Fruit fly (Drosophila melanogaster) whole organism, adult: ENCODE data around the gene Gmd.

ENCODE experiments used
- CG11617 ChIP-seq: fragments of 200-800 bp; sonication (Bioruptor generic); optimal IDR thresholded peaks from 2 replicates; lab custom pipeline; 2017; ENCODE audit warnings: mild to moderate bottlenecking, missing biosample characterization, missing genetic modification reagents, missing genetic modification characterization
- CG12768 ChIP-seq: fragments of 200-800 bp; sonication (Bioruptor generic); optimal IDR thresholded peaks from 2 replicates; lab custom pipeline; 2017; ENCODE audit warnings: missing biosample characterization, missing genetic modification characterization, mild to moderate bottlenecking, moderate library complexity, missing genetic modification reagents
- CG14711 ChIP-seq: fragments of 200-800 bp; sonication (Bioruptor generic); optimal IDR thresholded peaks from 2 replicates; lab custom pipeline; 2018; ENCODE audit warnings: missing biosample characterization, mild to moderate bottlenecking, missing genetic modification characterization, moderate library complexity
- CG1620 ChIP-seq: fragments of 200-800 bp; sonication (Bioruptor generic); optimal IDR thresholded peaks from 2 replicates; lab custom pipeline; 2016; ENCODE audit warnings: missing biosample characterization, missing genetic modification characterization
- CG33017 ChIP-seq: fragments of 200-800 bp; sonication (Bioruptor generic); optimal IDR thresholded peaks from 2 replicates; lab custom pipeline; 2018; ENCODE audit warnings: missing biosample characterization, mild to moderate bottlenecking, missing genetic modification characterization, moderate library complexity
- CG5204 ChIP-seq: fragments of 200-800 bp; sonication (Bioruptor generic); optimal IDR thresholded peaks from 2 replicates; lab custom pipeline; 2016; ENCODE audit warnings: missing biosample characterization, missing genetic modification characterization
- CG7045 ChIP-seq: fragments of 200-800 bp; sonication (Bioruptor generic); optimal IDR thresholded peaks from 2 replicates; lab custom pipeline; 2017; ENCODE audit warnings: missing biosample characterization, mild to moderate bottlenecking, missing genetic modification characterization
- CG7101 ChIP-seq: fragments of 200-800 bp; sonication (Bioruptor generic); optimal IDR thresholded peaks from 2 replicates; lab custom pipeline; 2018; ENCODE audit warnings: missing biosample characterization, mild to moderate bottlenecking, missing genetic modification characterization, moderate library complexity
- Clk ChIP-seq: fragments of 200-800 bp; sonication (Bioruptor generic); optimal IDR thresholded peaks from 2 replicates; lab custom pipeline; 2017; ENCODE audit warnings: missing biosample characterization, missing genetic modification characterization
- Crg-1 ChIP-seq: fragments of 200-800 bp; sonication (Bioruptor generic); optimal IDR thresholded peaks from 2 replicates; lab custom pipeline; 2016; ENCODE audit warnings: missing biosample characterization, missing genetic modification characterization
- Hr96 ChIP-seq: fragments of 200-800 bp; sonication (Bioruptor generic); optimal IDR thresholded peaks from 2 replicates; lab custom pipeline; 2016; ENCODE audit warnings: missing biosample characterization, missing genetic modification characterization
- Mnt ChIP-seq: fragments of 200-800 bp; sonication (Bioruptor generic); optimal IDR thresholded peaks from 2 replicates; lab custom pipeline; 2016; ENCODE audit warnings: missing biosample characterization, mild to moderate bottlenecking, missing genetic modification characterization
- bab1 ChIP-seq: fragments of 200-800 bp; sonication (Bioruptor generic); optimal IDR thresholded peaks from 3 replicates; lab custom pipeline; 2019; ENCODE audit warnings: missing biosample characterization, mild to moderate bottlenecking, missing genetic modification characterization, moderate library complexity
- cic ChIP-seq: fragments of 200-800 bp; sonication (Bioruptor generic); optimal IDR thresholded peaks from 2 replicates; lab custom pipeline; 2017; ENCODE audit warnings: missing biosample characterization, mild to moderate bottlenecking, missing genetic modification characterization, moderate library complexity
- cnc ChIP-seq, 2 experiments: fragments of >200 bp; optimal IDR thresholded peaks; 2 replicates each; lab custom pipeline; 2017
- kay ChIP-seq: fragments of 200-800 bp; sonication (Bioruptor generic); peaks from one replicate; lab custom pipeline; 2016; ENCODE audit warnings: missing biosample characterization, missing genetic modification characterization, borderline replicate concordance
- ovo ChIP-seq: fragments of 200-800 bp; sonication (Bioruptor generic); optimal IDR thresholded peaks from 2 replicates; lab custom pipeline; 2016; ENCODE audit warnings: missing biosample characterization, missing genetic modification characterization
- pad ChIP-seq: fragments of 200-800 bp; sonication (Bioruptor generic); optimal IDR thresholded peaks from 3 replicates; lab custom pipeline; 2017; ENCODE audit warnings: missing biosample characterization, missing genetic modification characterization, mild to moderate bottlenecking, moderate library complexity, missing genetic modification reagents
- tj ChIP-seq: fragments of 200-800 bp; sonication (Bioruptor generic); optimal IDR thresholded peaks from 3 replicates; lab custom pipeline; 2017; ENCODE audit warnings: missing biosample characterization, mild to moderate bottlenecking, missing genetic modification characterization, moderate library complexity
- toe ChIP-seq: fragments of 200-800 bp; sonication (Bioruptor generic); optimal IDR thresholded peaks from 2 replicates; lab custom pipeline; 2016; ENCODE audit warnings: missing biosample characterization, missing genetic modification characterization

Gmd gene

dm6 chr2L:5009306-5010030, 32.6 kb upstream of the Gmd start, which contains the start of gene Rtnl1:
TSS of gene Rtnl1 (minus strand) at chr2L:5009720.
- peak; percentile 34 for TF ChIP-seq CG33017 (tag; lab: Kevin White, UChicago)
- TF ChIP-seq toe (GFP tag; lab: Kevin White, UChicago) = no peak
- no peak for TF ChIP-seq CG7045 (GFP tag; lab: Kevin White, UChicago)
- TF ChIP-seq Mnt (GFP tag; lab: Kevin White, UChicago) = peak; percentile 42
- no peak for TF ChIP-seq CG5204
- peak; percentile 81 for TF ChIP-seq bab1 (GFP tag; lab: Kevin White, UChicago)
- TF ChIP-seq cic = peak; percentile 70
- TF ChIP-seq Hr96 (GFP tag; lab: Kevin White, UChicago) = no peak
- TF ChIP-seq CG1620 = peak; percentile 66
- TF ChIP-seq CG7101 (tag; lab: Kevin White, UChicago) = peak; percentile 17
- TF ChIP-seq kay (GFP tag; lab: Kevin White, UChicago) = no peak
- peak; percentile 33 for TF ChIP-seq CG14711 (tag; lab: Kevin White, UChicago)
- peak; percentile 26 for TF ChIP-seq CG12768 (GFP tag; lab: Kevin White, UChicago)
- peak; percentile 33 for TF ChIP-seq Crg-1 (GFP tag; lab: Kevin White, UChicago)
- peak; percentile 11 for TF ChIP-seq CG11617 (GFP tag; lab: Kevin White, UChicago)
- TF ChIP-seq Clk (GFP tag; lab: Kevin White, UChicago) = peak; percentile 15
- TF ChIP-seq cnc (optimal IDR thresholded peaks at IDR 0.05; lab: Kevin White, UChicago) = no peak
- TF ChIP-seq pad (GFP tag; lab: Kevin White, UChicago) = peak; percentile 22
- no peak for TF ChIP-seq ovo (GFP tag; lab: Kevin White, UChicago)
- TF ChIP-seq tj (GFP tag; lab: Kevin White, UChicago) = peak; percentile 28

- no peak for TF ChIP-seq Mnt (GFP tag; lab: Kevin White, UChicago)
- TF ChIP-seq CG7101 (tag; lab: Kevin White, UChicago) = peak; percentile 65
- TF ChIP-seq toe (GFP tag; lab: Kevin White, UChicago) = no peak
- TF ChIP-seq CG7045 (GFP tag; lab: Kevin White, UChicago) = peak; percentile 39
- peak; percentile 22 for TF ChIP-seq pad (GFP tag; lab: Kevin White, UChicago)
- no peak for TF ChIP-seq Crg-1 (GFP tag; lab: Kevin White, UChicago)
- peak; percentile 40 for TF ChIP-seq bab1 (GFP tag; lab: Kevin White, UChicago)
- TF ChIP-seq CG11617 (GFP tag; lab: Kevin White, UChicago) = peak; percentile 13
- TF ChIP-seq cic = peak; percentile 65
- peak; percentile 76 for TF ChIP-seq CG33017 (tag; lab: Kevin White, UChicago)
- TF ChIP-seq CG1620 = no peak
- peak; percentile 4 for TF ChIP-seq tj (GFP tag; lab: Kevin White, UChicago)
- TF ChIP-seq ovo (GFP tag; lab: Kevin White, UChicago) = peak; percentile 25
- peak; percentile 60 for TF ChIP-seq CG12768 (GFP tag; lab: Kevin White, UChicago)
- TF ChIP-seq kay (GFP tag; lab: Kevin White, UChicago) = no peak
- no peak for TF ChIP-seq cnc (optimal IDR thresholded peaks at IDR 0.05; lab: Kevin White, UChicago)
- peak; percentile 53 for TF ChIP-seq CG14711 (tag; lab: Kevin White, UChicago)
Observed at dm6 chr2L:5007256-5007655, 30.4 kb upstream of the Gmd start.

- TF ChIP-seq Clk (GFP tag; lab: Kevin White, UChicago) (no peak), ovo (GFP tag; lab: Kevin White, UChicago) (peak; percentile 42), CG7101 (tag; lab: Kevin White, UChicago) (no peak), CG5204 (no peak), kay (GFP tag; lab: Kevin White, UChicago) (no peak), cnc (optimal IDR thresholded peaks at IDR 0.05; lab: Kevin White, UChicago) (no peak)
Observed at dm6 chr2L:5006323-5006722, 29.5 kb upstream of the Gmd start.

dm6 chr2L:5005464-5005764, 28.6 kb upstream of the Gmd start:
- TF ChIP-seq CG5204 (no peak), CG12768 (GFP tag; lab: Kevin White, UChicago) (no peak), tj (GFP tag; lab: Kevin White, UChicago) (no peak)

DNA sequence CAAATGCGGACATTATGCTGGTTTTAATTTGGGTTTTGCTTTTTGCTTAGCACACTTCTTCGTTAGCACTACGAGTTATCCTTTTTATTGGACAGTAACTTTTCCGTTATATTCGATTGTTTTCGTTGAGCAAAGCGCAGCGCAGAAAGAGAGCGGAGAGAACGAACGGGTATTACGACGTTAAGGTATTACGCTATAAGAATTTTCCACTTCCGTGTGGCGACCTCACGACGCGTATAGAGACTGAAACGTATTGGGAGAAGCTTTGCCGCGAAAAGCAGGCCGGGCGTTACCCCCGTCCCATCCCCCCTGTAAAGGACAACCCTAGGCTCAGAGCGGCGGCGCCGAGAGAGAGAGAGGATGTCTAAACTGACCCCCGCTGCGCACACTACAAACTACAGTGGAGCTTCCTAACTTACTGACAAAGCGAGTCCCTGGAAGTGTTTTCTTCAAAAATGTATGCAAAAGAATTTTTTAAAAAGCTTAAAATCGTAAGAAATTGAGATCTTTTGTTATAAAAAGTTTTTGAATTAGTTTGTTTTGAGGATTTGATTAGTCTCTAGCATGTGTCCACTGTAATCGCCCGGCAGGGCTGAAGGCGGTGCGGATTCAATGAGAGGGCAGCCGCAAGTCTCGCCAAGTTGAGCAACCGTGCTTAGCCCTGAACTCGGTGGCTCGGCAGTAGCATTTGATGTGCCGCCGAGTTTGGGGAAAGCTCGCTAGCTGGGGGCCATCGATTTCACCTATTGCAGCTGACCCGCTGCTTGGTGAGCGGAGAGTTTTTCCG, 28.0 kb upstream of the Gmd start:
- peak; percentile 96 for TF ChIP-seq CG33017 (tag; lab: Kevin White, UChicago)
- TF ChIP-seq Crg-1 (GFP tag; lab: Kevin White, UChicago) = peak; percentile 89
- TF ChIP-seq cic = peak; percentile 69
- peak; percentile 76 for TF ChIP-seq Mnt (GFP tag; lab: Kevin White, UChicago)
- TF ChIP-seq kay (GFP tag; lab: Kevin White, UChicago) = no peak
- TF ChIP-seq Hr96 (GFP tag; lab: Kevin White, UChicago) = peak; percentile 93
- TF ChIP-seq ovo (GFP tag; lab: Kevin White, UChicago) = peak; percentile 31
- peak; percentile 95 for TF ChIP-seq Clk (GFP tag; lab: Kevin White, UChicago)
- peak; percentile 88 for TF ChIP-seq CG11617 (GFP tag; lab: Kevin White, UChicago)
- TF ChIP-seq CG1620 = peak; percentile 78
- peak; percentile 96 for TF ChIP-seq CG5204
- TF ChIP-seq cnc (optimal IDR thresholded peaks at IDR 0.05; lab: Kevin White, UChicago) = no peak
- TF ChIP-seq CG7101 (tag; lab: Kevin White, UChicago) = peak; percentile 96
- peak; percentile 80 for TF ChIP-seq pad (GFP tag; lab: Kevin White, UChicago)
- peak; percentile 93 for TF ChIP-seq toe (GFP tag; lab: Kevin White, UChicago)
- peak; percentile 90 for TF ChIP-seq CG14711 (tag; lab: Kevin White, UChicago)
- peak; percentile 97 for TF ChIP-seq CG7045 (GFP tag; lab: Kevin White, UChicago)
- TF ChIP-seq bab1 (GFP tag; lab: Kevin White, UChicago) = peak; percentile 89
- TF ChIP-seq tj (GFP tag; lab: Kevin White, UChicago) = peak; percentile 48
- peak; percentile 97 for TF ChIP-seq CG12768 (GFP tag; lab: Kevin White, UChicago)
